Fruit fly (Drosophila melanogaster) whole organism, embryonic: ENCODE data around the gene Snx21.
A peak's percentile ranks its signal among the peaks of the same experiment; 100 is the strongest.

ENCODE experiments used
- C15 ChIP-seq: fragments of 200-800 bp; sonication (Bioruptor generic); IDR thresholded peaks from 3 replicates; pipeline ENCODE4 v1.3.6; 2022; ENCODE audit warnings: missing biosample characterization, missing genetic modification characterization
- CG10321 ChIP-seq: fragments of 200-800 bp; sonication (Bioruptor generic); IDR thresholded peaks from 2 replicates; pipeline ENCODE4 v1.3.6; 2022; ENCODE audit warnings: missing biosample characterization, missing genetic modification characterization
- CG11247 ChIP-seq: fragments of 200-800 bp; sonication (Bioruptor generic); IDR thresholded peaks from 2 replicates; pipeline ENCODE4 v1.3.6; 2022; ENCODE audit warnings: missing biosample characterization, missing genetic modification characterization
- CG11560 ChIP-seq: fragments of 200-800 bp; sonication (Bioruptor generic); IDR thresholded peaks from 3 replicates; pipeline ENCODE4 v1.3.6; 2022; ENCODE audit warnings: missing biosample characterization, missing genetic modification characterization
- CG11696 ChIP-seq: fragments of 200-800 bp; sonication (Bioruptor generic); IDR thresholded peaks from 2 replicates; pipeline ENCODE4 v1.3.6; 2022; ENCODE audit warnings: missing biosample characterization, missing genetic modification characterization
- CG12219 ChIP-seq: fragments of 200-800 bp; sonication (Bioruptor generic); optimal IDR thresholded peaks from 3 replicates; lab custom pipeline; 2018; ENCODE audit warnings: missing biosample characterization, mild to moderate bottlenecking, missing genetic modification characterization
- CG15514 ChIP-seq: fragments of 200-800 bp; sonication (Bioruptor generic); optimal IDR thresholded peaks from 3 replicates; lab custom pipeline; 2017; ENCODE audit warnings: missing biosample characterization, missing genetic modification characterization, mild to moderate bottlenecking, moderate library complexity, missing genetic modification reagents
- CG15696 ChIP-seq: fragments of 200-800 bp; sonication (Bioruptor generic); optimal IDR thresholded peaks from 2 replicates; lab custom pipeline; 2019; ENCODE audit warnings: missing biosample characterization, mild to moderate bottlenecking, missing genetic modification characterization, moderate library complexity
- CG16863 ChIP-seq: fragments of 200-800 bp; sonication (Bioruptor generic); optimal IDR thresholded peaks from 3 replicates; lab custom pipeline; 2016; ENCODE audit warnings: missing biosample characterization, missing genetic modification characterization
- CG17612 ChIP-seq: fragments of 200-800 bp; sonication (Bioruptor generic); IDR thresholded peaks from 2 replicates; pipeline ENCODE4 v1.3.6; 2022; ENCODE audit warnings: missing biosample characterization, missing genetic modification characterization
- CG1792 ChIP-seq: fragments of 200-800 bp; sonication (Bioruptor generic); optimal IDR thresholded peaks from 2 replicates; lab custom pipeline; 2016; ENCODE audit warnings: missing biosample characterization, missing genetic modification characterization
- CG18619 ChIP-seq: fragments of 200-800 bp; sonication (Bioruptor generic); optimal IDR thresholded peaks from 3 replicates; lab custom pipeline; 2017; ENCODE audit warnings: missing biosample characterization, mild to moderate bottlenecking, missing genetic modification characterization
- CG2678 ChIP-seq: fragments of 200-800 bp; sonication (Bioruptor generic); optimal IDR thresholded peaks from 3 replicates; lab custom pipeline; 2019; ENCODE audit warnings: missing biosample characterization, mild to moderate bottlenecking, missing genetic modification characterization, moderate library complexity
- CG3163 ChIP-seq: fragments of 200-800 bp; sonication (Bioruptor generic); optimal IDR thresholded peaks from 3 replicates; lab custom pipeline; 2016; ENCODE audit warnings: missing biosample characterization, missing genetic modification characterization
- CG6254 ChIP-seq: fragments of 200-800 bp; sonication (Bioruptor generic); optimal IDR thresholded peaks from 3 replicates; lab custom pipeline; 2017; ENCODE audit warnings: mild to moderate bottlenecking, missing biosample characterization, missing genetic modification reagents, missing genetic modification characterization
- CG6654 ChIP-seq: fragments of 200-800 bp; sonication (Bioruptor generic); optimal IDR thresholded peaks from 2 replicates; lab custom pipeline; 2017; ENCODE audit warnings: missing biosample characterization, mild to moderate bottlenecking, missing genetic modification characterization
- CG7786 ChIP-seq: fragments of 200-800 bp; sonication (Bioruptor generic); optimal IDR thresholded peaks from 2 replicates; lab custom pipeline; 2016; ENCODE audit warnings: missing biosample characterization, missing genetic modification characterization
- CG7928 ChIP-seq: fragments of 200-800 bp; sonication (Bioruptor generic); optimal IDR thresholded peaks from 2 replicates; lab custom pipeline; 2017; ENCODE audit warnings: missing biosample characterization, mild to moderate bottlenecking, missing genetic modification characterization
- CG7963 ChIP-seq: fragments of 200-800 bp; sonication (Bioruptor generic); IDR thresholded peaks from 3 replicates; pipeline ENCODE4 v1.3.6; 2022; ENCODE audit warnings: missing biosample characterization, missing genetic modification characterization; ENCODE audit not compliant: partially characterized antibody
- CG8290 ChIP-seq, 3 experiments: fragments of 200-800 bp; sonication (Bioruptor generic); optimal IDR thresholded peaks; 2 replicates each; lab custom pipeline; 2016 to 2019; ENCODE audit warnings: missing biosample characterization in 3 of 3, missing genetic modification characterization in 3 of 3, mild to moderate bottlenecking in 2 of 3, moderate library complexity in 1 of 3
- CG9876 ChIP-seq: fragments of 200-800 bp; sonication (Bioruptor generic); optimal IDR thresholded peaks from 2 replicates; lab custom pipeline; 2016; ENCODE audit warnings: missing biosample characterization, missing genetic modification characterization
- D ChIP-seq, 2 experiments: fragments of 200-800 bp in 1 of 2; fragments of >200 bp in 1 of 2; sonication (Bioruptor generic) in 1 of 2; optimal IDR thresholded peaks; 2 replicates in 1 of 2; 3 replicates in 1 of 2; lab custom pipeline; 2017; ENCODE audit warnings: mild to moderate bottlenecking in 1 of 2, missing biosample characterization in 1 of 2, missing genetic modification characterization in 1 of 2, missing genetic modification reagents in 1 of 2
- Ets65A ChIP-seq: fragments of 200-800 bp; sonication (Bioruptor generic); peaks from one replicate; lab custom pipeline; 2016; ENCODE audit warnings: missing biosample characterization, missing genetic modification characterization
- Ets97D ChIP-seq: fragments of 200-800 bp; sonication (Bioruptor generic); optimal IDR thresholded peaks from 3 replicates; lab custom pipeline; 2016; ENCODE audit warnings: missing biosample characterization, missing genetic modification characterization
- HLH3B ChIP-seq: fragments of 200-800 bp; sonication (Bioruptor generic); IDR thresholded peaks from 2 replicates; pipeline ENCODE4 v1.3.6; 2022; ENCODE audit warnings: missing biosample characterization, missing genetic modification characterization
- Hr78 ChIP-seq, 2 experiments: fragments of 200-800 bp in 1 of 2; fragments of >200 bp in 1 of 2; sonication (Bioruptor generic) in 1 of 2; optimal IDR thresholded peaks; 2 replicates each; lab custom pipeline; 2017 to 2019; ENCODE audit warnings: missing biosample characterization in 2 of 2, missing genetic modification characterization in 2 of 2, mild to moderate bottlenecking in 1 of 2, moderate library complexity in 1 of 2
- Meics ChIP-seq: fragments of 200-800 bp; sonication (Bioruptor generic); optimal IDR thresholded peaks from 2 replicates; lab custom pipeline; 2017; ENCODE audit warnings: missing biosample characterization, mild to moderate bottlenecking, missing genetic modification characterization
- Mrtf ChIP-seq: fragments of 200-800 bp; sonication (Bioruptor generic); IDR thresholded peaks from 3 replicates; pipeline ENCODE4 v1.3.6; 2022; ENCODE audit warnings: missing biosample characterization, missing genetic modification characterization
- Ravus ChIP-seq: fragments of 200-800 bp; sonication (Bioruptor generic); IDR thresholded peaks from 2 replicates; pipeline ENCODE4 v1.3.6; 2022; ENCODE audit warnings: missing biosample characterization, missing genetic modification characterization
- Six4 ChIP-seq: fragments of 200-800 bp; sonication (Bioruptor generic); optimal IDR thresholded peaks from 2 replicates; lab custom pipeline; 2016; ENCODE audit warnings: missing biosample characterization, missing genetic modification characterization
- ash1 ChIP-seq: fragments of 200-800 bp; sonication (Bioruptor generic); optimal IDR thresholded peaks from 2 replicates; lab custom pipeline; 2018; ENCODE audit warnings: missing biosample characterization, mild to moderate bottlenecking, missing genetic modification characterization
- bigmax ChIP-seq: fragments of 200-800 bp; sonication (Bioruptor generic); optimal IDR thresholded peaks from 2 replicates; lab custom pipeline; 2018; ENCODE audit warnings: missing biosample characterization, mild to moderate bottlenecking, missing genetic modification characterization
- cad ChIP-seq: fragments of >200 bp; optimal IDR thresholded peaks from 2 replicates; lab custom pipeline; 2017; ENCODE audit warnings: missing biosample characterization, missing genetic modification characterization
- disco-r ChIP-seq: fragments of 200-800 bp; sonication (Bioruptor generic); optimal IDR thresholded peaks from 2 replicates; lab custom pipeline; 2016; ENCODE audit warnings: missing biosample characterization, missing genetic modification characterization
- dmrt11E ChIP-seq: fragments of 200-800 bp; sonication (Bioruptor generic); optimal IDR thresholded peaks from 3 replicates; lab custom pipeline; 2018; ENCODE audit warnings: missing biosample characterization, mild to moderate bottlenecking, missing genetic modification characterization, moderate library complexity
- fd64A ChIP-seq: fragments of 200-800 bp; sonication (Bioruptor generic); optimal IDR thresholded peaks from 3 replicates; lab custom pipeline; 2018; ENCODE audit warnings: missing biosample characterization, mild to moderate bottlenecking, missing genetic modification characterization
- hkb ChIP-seq, 2 experiments: fragments of 200-800 bp in 1 of 2; fragments of >200 bp in 1 of 2; sonication (Bioruptor generic) in 1 of 2; IDR thresholded peaks in 1 of 2; optimal IDR thresholded peaks in 1 of 2; 2 replicates each; pipeline versions ENCODE4 v1.3.6 to Lab custom; 2017 to 2022; ENCODE audit warnings: missing biosample characterization in 1 of 2, missing genetic modification characterization in 1 of 2
- inv ChIP-seq: fragments of 200-800 bp; sonication (Bioruptor generic); IDR thresholded peaks from 2 replicates; pipeline ENCODE4 v1.3.6; 2022; ENCODE audit warnings: missing biosample characterization, missing genetic modification characterization; ENCODE audit not compliant: partially characterized antibody
- jumu ChIP-seq: fragments of 200-800 bp; sonication (Bioruptor generic); optimal IDR thresholded peaks from 3 replicates; lab custom pipeline; 2016; ENCODE audit warnings: missing biosample characterization, missing genetic modification characterization
- nom ChIP-seq: fragments of 200-800 bp; sonication (Bioruptor generic); optimal IDR thresholded peaks from 2 replicates; lab custom pipeline; 2017; ENCODE audit warnings: missing biosample characterization, missing genetic modification characterization, mild to moderate bottlenecking, moderate library complexity, missing genetic modification reagents
- onecut ChIP-seq: fragments of 200-800 bp; sonication (Bioruptor generic); IDR thresholded peaks from 2 replicates; pipeline ENCODE4 v1.3.6; 2022; ENCODE audit warnings: missing biosample characterization, missing genetic modification characterization
- pfk ChIP-seq: fragments of 200-800 bp; sonication (Bioruptor generic); optimal IDR thresholded peaks from 2 replicates; lab custom pipeline; 2018; ENCODE audit warnings: missing biosample characterization, mild to moderate bottlenecking, missing genetic modification characterization, moderate library complexity
- salm ChIP-seq: fragments of 200-800 bp; sonication (Bioruptor generic); optimal IDR thresholded peaks from 2 replicates; lab custom pipeline; 2018; ENCODE audit warnings: missing biosample characterization, mild to moderate bottlenecking, missing genetic modification characterization
- seq ChIP-seq: fragments of 200-800 bp; sonication (Bioruptor generic); IDR thresholded peaks from 2 replicates; pipeline ENCODE4 v1.3.6; 2022; ENCODE audit warnings: missing biosample characterization, missing genetic modification characterization
- trem ChIP-seq: fragments of 200-800 bp; optimal IDR thresholded peaks from 3 replicates; lab custom pipeline; 2019; ENCODE audit warnings: missing biosample characterization, mild to moderate bottlenecking, missing genetic modification characterization, moderate library complexity
- vnd ChIP-seq: fragments of 200-800 bp; sonication (Bioruptor generic); IDR thresholded peaks from 3 replicates; pipeline ENCODE4 v1.3.6; 2022; ENCODE audit warnings: missing biosample characterization, missing genetic modification characterization; ENCODE audit not compliant: partially characterized antibody
- z ChIP-seq: fragments of 200-800 bp; sonication (Bioruptor generic); IDR thresholded peaks from 3 replicates; pipeline ENCODE4 v1.3.6; 2022; ENCODE audit warnings: missing biosample characterization, missing genetic modification characterization

Gene Snx21

dm6 chr2L:2754437-2755322, 10.8 kb downstream of the Snx21 start (continued):
- TF ChIP-seq nom (GFP tag; lab: Kevin White, UChicago): peak; percentile 81
- peak; percentile 79 for TF ChIP-seq CG12219 (GFP tag; lab: Kevin White, UChicago)
- TF ChIP-seq trem (tag; lab: Kevin White, UChicago): peak; percentile 67
- TF ChIP-seq CG2678 (tag; lab: Kevin White, UChicago): peak; percentile 94
- peak; percentile 32 for TF ChIP-seq CG8290 (GFP tag; optimal IDR thresholded peaks at IDR 0.05; lab: Kevin White, UChicago)
- TF ChIP-seq CG8290 (tag; optimal IDR thresholded peaks at IDR 0.05; lab: Kevin White, UChicago): peak; percentile 39 to 76
- peak; percentile 2 for TF ChIP-seq CG9876
- TF ChIP-seq Ravus (GFP tag; lab: Robert Waterston, UW): no peak
- TF ChIP-seq dmrt11E (tag; lab: Kevin White, UChicago): peak; percentile 52
- no peak for TF ChIP-seq bigmax
- no peak for TF ChIP-seq HLH3B (GFP tag; lab: Robert Waterston, UW)
- peak; percentile 66 for TF ChIP-seq CG15696 (tag; lab: Kevin White, UChicago)
- TF ChIP-seq vnd (GFP tag; lab: Robert Waterston, UW): no peak
- peak; percentile 66 for TF ChIP-seq CG7786
- TF ChIP-seq seq (GFP tag; lab: Robert Waterston, UW): no peak
- TF ChIP-seq CG16863: peak; percentile 78
- peak; percentile 91 for TF ChIP-seq Meics (GFP tag; lab: Kevin White, UChicago)
- peak in 1 of 2 experiments; percentile 44 for TF ChIP-seq Hr78 (GFP tag; optimal IDR thresholded peaks at IDR 0.05; lab: Kevin White, UChicago)
- TF ChIP-seq cad (GFP tag; lab: Kevin White, UChicago): peak; percentile 8
- no peak for TF ChIP-seq inv (GFP tag; lab: Robert Waterston, UW)
- peak; percentile 74 for TF ChIP-seq jumu
- TF ChIP-seq onecut (GFP tag; lab: Robert Waterston, UW): peak; percentile 61; the same call in 1 of the 2 replicates
- TF ChIP-seq CG7928 (GFP tag; lab: Kevin White, UChicago): peak; percentile 68
- TF ChIP-seq CG11560 (tag; lab: Robert Waterston, UW): no peak
- no peak for TF ChIP-seq ash1
- no peak for TF ChIP-seq Ets97D (GFP tag; lab: Kevin White, UChicago)
- TF ChIP-seq fd64A (GFP tag; lab: Kevin White, UChicago): peak; percentile 88
- TF ChIP-seq z (GFP tag; lab: Robert Waterston, UW): no peak
- peak; percentile 59 for TF ChIP-seq CG1792 (GFP tag; lab: Kevin White, UChicago)
- peak; percentile 53 for TF ChIP-seq Six4 (GFP tag; lab: Kevin White, UChicago)
- peak; percentile 75 for TF ChIP-seq CG15514 (GFP tag; lab: Kevin White, UChicago)
- peak; percentile 94 for TF ChIP-seq Ets65A (GFP tag; lab: Kevin White, UChicago)
- peak; percentile 63 for TF ChIP-seq CG3163 (GFP tag; lab: Kevin White, UChicago)
- TF ChIP-seq CG6654 (GFP tag; lab: Kevin White, UChicago): peak; percentile 53
- peak; percentile 83 for TF ChIP-seq CG18619 (GFP tag; lab: Kevin White, UChicago)
- TF ChIP-seq salm (tag; lab: Kevin White, UChicago): peak; percentile 60
- TF ChIP-seq CG10321 (GFP tag; lab: Robert Waterston, UW): no peak
- no peak for TF ChIP-seq CG17612 (GFP tag; lab: Robert Waterston, UW)
- no peak for TF ChIP-seq CG11247 (GFP tag; lab: Robert Waterston, UW)
- TF ChIP-seq disco-r (GFP tag; lab: Kevin White, UChicago): peak; percentile 74
- TF ChIP-seq hkb (optimal IDR thresholded peaks at IDR 0.05; lab: Kevin White, UChicago): no peak
- no peak for TF ChIP-seq hkb (GFP tag; IDR thresholded peaks at IDR 0.05; lab: Robert Waterston, UW)
- no peak for TF ChIP-seq CG7963 (GFP tag; lab: Robert Waterston, UW)
- TF ChIP-seq D (optimal IDR thresholded peaks at IDR 0.05; lab: Kevin White, UChicago): peak; percentile 27
- TF ChIP-seq D (GFP tag; optimal IDR thresholded peaks at IDR 0.05; lab: Kevin White, UChicago): peak; percentile 78
- TF ChIP-seq C15 (GFP tag; lab: Robert Waterston, UW): no peak
- peak; percentile 89 for TF ChIP-seq CG6254 (GFP tag; lab: Kevin White, UChicago)
- TF ChIP-seq CG11696 (GFP tag; lab: Robert Waterston, UW): no peak
- TF ChIP-seq pfk (GFP tag; lab: Kevin White, UChicago): peak; percentile 63
- no peak for TF ChIP-seq Mrtf
